Fruit fly (Drosophila melanogaster) S2 (cell line): Measurements from ENCODE around the gene mth.

ENCODE experiments used
- CG8478 ChIP-seq: fragments of >200 bp; optimal IDR thresholded peaks from 2 replicates; lab custom pipeline; 2018
- CTCF ChIP-seq, 2 experiments: fragments of >200 bp; optimal IDR thresholded peaks; 2 replicates each; lab custom pipeline; 2018

DNA sequence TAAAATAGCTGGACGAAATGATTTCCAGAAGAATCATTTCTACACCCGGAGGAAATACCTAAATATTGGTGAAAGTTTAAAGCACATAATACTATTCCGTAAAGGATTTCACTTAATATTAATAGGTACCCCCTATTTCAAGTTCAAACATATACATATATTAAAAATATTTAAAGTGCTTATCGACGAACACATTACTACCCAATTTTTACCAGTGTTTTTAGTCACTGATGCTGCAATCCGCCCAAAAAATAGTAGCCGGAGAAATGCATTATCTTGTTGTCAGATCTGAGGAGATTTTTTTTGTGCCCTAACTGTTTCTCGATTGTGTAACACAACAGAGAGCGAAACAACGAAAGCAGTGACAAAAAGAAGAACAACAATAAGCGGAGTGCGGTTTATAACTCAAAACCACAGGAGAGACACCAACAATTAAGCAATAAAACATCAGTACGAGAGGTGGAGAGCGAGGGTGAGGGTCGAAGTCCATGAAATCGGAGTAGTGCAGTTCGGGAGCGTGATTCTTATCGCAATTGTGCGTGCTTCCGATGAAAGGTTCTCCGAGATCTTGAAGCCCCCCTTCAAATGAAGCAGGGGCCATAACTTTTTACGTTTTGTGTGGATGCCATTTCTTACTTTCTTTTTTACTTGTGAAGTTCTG is 34.3 kb upstream of the mth start:
- no peak for TF ChIP-seq CTCF (optimal IDR thresholded peaks at IDR 0.05; lab: Kevin White, UChicago)
- TF ChIP-seq CG8478 (lab: Kevin White, UChicago): no peak
